Fruit fly (Drosophila melanogaster) whole organism, wandering third instar larva: ENCODE measurements around the gene Dcps.
A peak's percentile ranks its signal among the peaks of the same experiment; 100 is the strongest.

Experiments
- Abd-B ChIP-seq: fragments of >200 bp; optimal IDR thresholded peaks from 2 replicates; lab custom pipeline; 2017; ENCODE audit warnings: missing biosample characterization, missing genetic modification characterization
- CG32264 ChIP-seq: fragments of 200-800 bp; sonication (Bioruptor generic); optimal IDR thresholded peaks from 2 replicates; lab custom pipeline; 2016; ENCODE audit warnings: missing biosample characterization, missing genetic modification characterization
- CG9705 ChIP-seq: fragments of 200-800 bp; sonication (Bioruptor generic); optimal IDR thresholded peaks from 2 replicates; lab custom pipeline; 2018; ENCODE audit warnings: missing biosample characterization, mild to moderate bottlenecking, missing genetic modification characterization
- CrebA ChIP-seq: fragments of 200-800 bp; sonication (Bioruptor generic); optimal IDR thresholded peaks from 2 replicates; lab custom pipeline; 2016; ENCODE audit warnings: missing biosample characterization, mild to moderate bottlenecking, missing genetic modification characterization, borderline replicate concordance
- Dfd ChIP-seq: fragments of >200 bp; optimal IDR thresholded peaks from 2 replicates; lab custom pipeline; 2017; ENCODE audit warnings: missing biosample characterization, missing genetic modification characterization
- Dif ChIP-seq: fragments of 200-275, 200-300 bp; sonication (Bioruptor generic); optimal IDR thresholded peaks from 2 replicates; lab custom pipeline; 2018; ENCODE audit warnings: missing biosample characterization, missing genetic modification characterization; ENCODE audit not compliant: partially characterized antibody
- GATAd ChIP-seq: sonication (Bioruptor generic); optimal IDR thresholded peaks from 2 replicates; lab custom pipeline; 2016; ENCODE audit warnings: missing biosample characterization, missing genetic modification characterization
- HLH106 ChIP-seq: fragments of 200-800 bp; optimal IDR thresholded peaks from 3 replicates; lab custom pipeline; 2019; ENCODE audit warnings: missing biosample characterization, mild to moderate bottlenecking, missing genetic modification characterization, moderate library complexity
- Hnf4 ChIP-seq: fragments of 200-800 bp; sonication (Bioruptor generic); optimal IDR thresholded peaks from 2 replicates; lab custom pipeline; 2016; ENCODE audit warnings: missing biosample characterization, mild to moderate bottlenecking, missing genetic modification characterization
- Hr78 ChIP-seq: fragments of >200 bp; optimal IDR thresholded peaks from 2 replicates; lab custom pipeline; 2017; ENCODE audit warnings: missing biosample characterization, missing genetic modification characterization
- Hr83 ChIP-seq: fragments of 200-300 bp; sonication (Bioruptor generic); optimal IDR thresholded peaks from 2 replicates; lab custom pipeline; 2016; ENCODE audit warnings: missing biosample characterization, mild to moderate bottlenecking, missing genetic modification characterization, moderate library complexity; ENCODE audit not compliant: poor library complexity, severe bottlenecking
- Jra ChIP-seq: sonication (Bioruptor generic); optimal IDR thresholded peaks from 2 replicates; lab custom pipeline; 2016; ENCODE audit warnings: missing biosample characterization, missing genetic modification characterization
- Mio ChIP-seq: sonication (Bioruptor generic); optimal IDR thresholded peaks from 2 replicates; lab custom pipeline; 2016; ENCODE audit warnings: missing biosample characterization, missing genetic modification characterization
- Myc ChIP-seq: fragments of >200 bp; optimal IDR thresholded peaks from 2 replicates; lab custom pipeline; 2017
- N ChIP-seq: fragments of >200 bp; optimal IDR thresholded peaks from 2 replicates; lab custom pipeline; 2018; ENCODE audit warnings: missing biosample characterization, missing external identifiers, missing genetic modification characterization
- OdsH ChIP-seq: fragments of 200-800 bp; sonication (Bioruptor generic); optimal IDR thresholded peaks from 2 replicates; lab custom pipeline; 2016; ENCODE audit warnings: missing biosample characterization, mild to moderate bottlenecking, missing genetic modification characterization
- Rel ChIP-seq, 2 experiments: fragments of 200-800 bp; sonication (Bioruptor generic) in 1 of 2; optimal IDR thresholded peaks; 2 replicates in 1 of 2; 3 replicates in 1 of 2; lab custom pipeline; 2016 to 2019; ENCODE audit warnings: mild to moderate bottlenecking in 2 of 2, missing biosample characterization in 2 of 2, missing genetic modification characterization in 2 of 2, moderate library complexity in 1 of 2
- Sp1 ChIP-seq: fragments of 200-800 bp; sonication (Bioruptor generic); optimal IDR thresholded peaks from 3 replicates; lab custom pipeline; 2019; ENCODE audit warnings: missing biosample characterization, mild to moderate bottlenecking, missing genetic modification characterization, moderate library complexity
- Vsx2 ChIP-seq: fragments of 200-300, 225-300 bp; sonication (Bioruptor generic); optimal IDR thresholded peaks from 2 replicates; lab custom pipeline; 2018; ENCODE audit warnings: missing biosample characterization, missing genetic modification characterization; ENCODE audit not compliant: partially characterized antibody
- br ChIP-seq: fragments of 200-800 bp; sonication (Bioruptor generic); optimal IDR thresholded peaks from 2 replicates; lab custom pipeline; 2016; ENCODE audit warnings: missing biosample characterization, missing genetic modification characterization
- brk ChIP-seq: fragments of 200-800 bp; sonication (Bioruptor generic); optimal IDR thresholded peaks from 2 replicates; lab custom pipeline; 2016; ENCODE audit warnings: missing biosample characterization, mild to moderate bottlenecking, missing genetic modification characterization
- dl ChIP-seq, 2 experiments: fragments of 175-275, 200-275 bp in 1 of 2; fragments of 200-275 bp in 1 of 2; sonication (Bioruptor generic); optimal IDR thresholded peaks; lab custom pipeline; 2018; ENCODE audit warnings: mild to moderate bottlenecking in 2 of 2, missing biosample characterization in 2 of 2, missing genetic modification characterization in 2 of 2, moderate library complexity in 2 of 2; ENCODE audit not compliant: partially characterized antibody in 2 of 2, insufficient read depth in 1 of 2
- dmrt93B ChIP-seq: fragments of 200-800 bp; sonication (Bioruptor generic); optimal IDR thresholded peaks from 2 replicates; lab custom pipeline; 2018; ENCODE audit warnings: missing biosample characterization, mild to moderate bottlenecking, missing genetic modification characterization
- dsf ChIP-seq: sonication (Bioruptor generic); optimal IDR thresholded peaks from 2 replicates; lab custom pipeline; 2016; ENCODE audit warnings: missing biosample characterization, missing genetic modification characterization, borderline replicate concordance
- ey ChIP-seq: fragments of 200-800 bp; sonication (Bioruptor generic); optimal IDR thresholded peaks from 2 replicates; lab custom pipeline; 2016; ENCODE audit warnings: missing biosample characterization, missing genetic modification characterization
- foxo ChIP-seq, 2 experiments: fragments of 200-800 bp; sonication (Bioruptor generic); optimal IDR thresholded peaks; 2 replicates in 1 of 2; 3 replicates in 1 of 2; lab custom pipeline; 2016 to 2017; ENCODE audit warnings: missing biosample characterization in 2 of 2, missing genetic modification characterization in 2 of 2
- fru ChIP-seq: fragments of 200-800 bp; sonication (Bioruptor generic); optimal IDR thresholded peaks from 3 replicates; lab custom pipeline; 2016; ENCODE audit warnings: missing biosample characterization, mild to moderate bottlenecking, missing genetic modification characterization
- h ChIP-seq: fragments of 200-800 bp; sonication (Bioruptor generic); optimal IDR thresholded peaks from 3 replicates; lab custom pipeline; 2016; ENCODE audit warnings: missing biosample characterization, mild to moderate bottlenecking, missing genetic modification characterization
- jim ChIP-seq: fragments of 175-275, 200-325 bp; sonication (Bioruptor generic); optimal IDR thresholded peaks from 2 replicates; lab custom pipeline; 2016; ENCODE audit warnings: missing biosample characterization, mild to moderate bottlenecking, missing genetic modification characterization
- lola ChIP-seq: fragments of >200 bp; optimal IDR thresholded peaks from 2 replicates; lab custom pipeline; 2017; ENCODE audit warnings: missing biosample characterization, missing genetic modification characterization
- pan ChIP-seq: fragments of >200 bp; optimal IDR thresholded peaks from 2 replicates; lab custom pipeline; 2017
- psq ChIP-seq: fragments of 200-800 bp; sonication (Bioruptor generic); optimal IDR thresholded peaks from 3 replicates; lab custom pipeline; 2017; ENCODE audit warnings: missing biosample characterization, mild to moderate bottlenecking, missing genetic modification characterization, moderate library complexity
- rgr ChIP-seq: fragments of 200-800 bp; sonication (Bioruptor generic); optimal IDR thresholded peaks from 3 replicates; lab custom pipeline; 2016; ENCODE audit warnings: missing biosample characterization, mild to moderate bottlenecking, missing genetic modification characterization
- sage ChIP-seq: fragments of 200-800 bp; sonication (Bioruptor generic); optimal IDR thresholded peaks from 2 replicates; lab custom pipeline; 2016; ENCODE audit warnings: missing biosample characterization, mild to moderate bottlenecking, missing genetic modification characterization
- sv ChIP-seq: fragments of 200-800 bp; sonication (Bioruptor generic); optimal IDR thresholded peaks from 3 replicates; lab custom pipeline; 2016; ENCODE audit warnings: missing biosample characterization, missing genetic modification characterization
- tai ChIP-seq: sonication (Bioruptor generic); optimal IDR thresholded peaks from 2 replicates; lab custom pipeline; 2016; ENCODE audit warnings: missing biosample characterization, missing genetic modification characterization
- woc ChIP-seq: sonication (Bioruptor generic); optimal IDR thresholded peaks from 2 replicates; lab custom pipeline; 2016; ENCODE audit warnings: missing biosample characterization, mild to moderate bottlenecking, missing genetic modification characterization

Gene Dcps

DNA sequence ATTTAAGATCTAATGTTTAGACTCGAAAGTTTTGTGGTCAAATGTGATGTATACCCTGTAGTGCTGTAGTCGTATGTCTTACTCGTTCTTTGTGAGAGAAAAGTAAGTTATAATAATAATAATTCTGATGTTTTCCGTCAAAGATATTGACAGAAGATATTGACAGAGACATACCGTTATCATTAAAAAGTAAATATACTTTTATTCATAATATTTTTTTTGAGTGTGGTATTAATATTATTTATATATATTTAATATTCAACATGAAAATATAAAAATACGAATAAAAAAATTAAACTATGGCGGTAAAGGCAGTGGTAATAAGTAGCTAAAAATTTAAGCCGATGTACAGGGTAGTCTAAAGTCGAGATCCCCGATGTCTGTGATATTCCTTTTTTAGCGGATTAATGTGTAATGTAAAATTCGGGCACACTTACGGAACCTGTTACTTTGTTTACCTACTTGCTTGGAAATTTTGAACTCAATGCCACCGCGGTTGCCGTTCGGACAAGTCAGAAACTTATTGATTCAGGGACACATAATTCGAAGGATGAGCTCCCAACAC lies 18.2 kb downstream of the Dcps start, which contains the start of the genes CG2100 and CG1236:
CG2100 (minus strand) TSS at position 51 of the 565 bp plus-strand sequence.
CG1236 (plus strand) TSS at position 444 of the 565 bp plus-strand sequence.
- TF ChIP-seq sv (GFP tag; lab: Kevin White, UChicago) (peak; percentile 58), Rel (GFP tag; optimal IDR thresholded peaks at IDR 0.05; lab: Kevin White, UChicago) (no peak), Rel (tag; optimal IDR thresholded peaks at IDR 0.05; lab: Kevin White, UChicago) (peak; percentile 20), Myc (lab: Kevin White, UChicago) (no peak), CG9705 (GFP tag; lab: Kevin White, UChicago) (peak; percentile 45), Jra (GFP tag; lab: Kevin White, UChicago) (peak; percentile 31), GATAd (GFP tag; lab: Kevin White, UChicago) (no peak), Hr78 (GFP tag; lab: Kevin White, UChicago) (no peak), rgr (peak; percentile 75), OdsH (GFP tag; lab: Kevin White, UChicago) (peak; percentile 75), brk (GFP tag; lab: Kevin White, UChicago) (no peak), lola (GFP tag; lab: Kevin White, UChicago) (no peak), N (GFP tag; lab: Kevin White, UChicago) (no peak), Hr83 (GFP tag; lab: Kevin White, UChicago) (peak; percentile 26), br (peak; percentile 14), foxo (GFP tag; optimal IDR thresholded peaks at IDR 0.05; lab: Kevin White, UChicago) (peak in 1 of 2 experiments; percentile 86), dl (GFP tag; optimal IDR thresholded peaks at IDR 0.05; lab: Kevin White, UChicago; ENCODE audit: insufficient read depth in 1 of 2, partially characterized antibody in 2 of 2) (no peak), woc (GFP tag; lab: Kevin White, UChicago) (peak; percentile 70), Dfd (no peak), dmrt93B (peak; percentile 72), jim (no peak), tai (GFP tag; lab: Kevin White, UChicago) (no peak), h (peak; percentile 79), dsf (GFP tag; lab: Kevin White, UChicago) (no peak), CG32264 (GFP tag; lab: Kevin White, UChicago) (no peak), fru (GFP tag; lab: Kevin White, UChicago) (no peak), Dif (no peak), HLH106 (tag; lab: Kevin White, UChicago) (peak; percentile 85), ey (GFP tag; lab: Kevin White, UChicago) (peak; percentile 33), Vsx2 (GFP tag; lab: Kevin White, UChicago) (no peak), Mio (GFP tag; lab: Kevin White, UChicago) (no peak), Abd-B (GFP tag; lab: Kevin White, UChicago) (no peak), CrebA (no peak), sage (no peak), Hnf4 (GFP tag; lab: Kevin White, UChicago) (no peak), Sp1 (GFP tag; lab: Kevin White, UChicago) (peak; percentile 86), psq (GFP tag; lab: Kevin White, UChicago) (peak; percentile 79)

dm6 chr3R:5733181-5733580 lies 21.4 kb downstream of the Dcps start, which contains the start of gene CG1239:
Gene CG1239, plus strand, starts transcription at chr3R:5733513.
- TF ChIP-seq CG32264 (GFP tag; lab: Kevin White, UChicago) (no peak), Myc (lab: Kevin White, UChicago) (peak; percentile 68)

- no peak for TF ChIP-seq CG9705 (GFP tag; lab: Kevin White, UChicago)
- no peak for TF ChIP-seq sage
- no peak for TF ChIP-seq ey (GFP tag; lab: Kevin White, UChicago)
- TF ChIP-seq GATAd (GFP tag; lab: Kevin White, UChicago) = no peak
- no peak for TF ChIP-seq psq (GFP tag; lab: Kevin White, UChicago)
- no peak for TF ChIP-seq Vsx2 (GFP tag; lab: Kevin White, UChicago)
- no peak for TF ChIP-seq dsf (GFP tag; lab: Kevin White, UChicago)
- no peak for TF ChIP-seq Jra (GFP tag; lab: Kevin White, UChicago)
- no peak for TF ChIP-seq N (GFP tag; lab: Kevin White, UChicago)
- no peak for TF ChIP-seq Abd-B (GFP tag; lab: Kevin White, UChicago)
- no peak for TF ChIP-seq brk (GFP tag; lab: Kevin White, UChicago)
- TF ChIP-seq sv (GFP tag; lab: Kevin White, UChicago) = no peak
- no peak for TF ChIP-seq h
- TF ChIP-seq fru (GFP tag; lab: Kevin White, UChicago) = no peak
- no peak for TF ChIP-seq HLH106 (tag; lab: Kevin White, UChicago)
- no peak for TF ChIP-seq CG32264 (GFP tag; lab: Kevin White, UChicago)
- TF ChIP-seq Hr78 (GFP tag; lab: Kevin White, UChicago) = no peak
- no peak for TF ChIP-seq Hnf4 (GFP tag; lab: Kevin White, UChicago)
- no peak for TF ChIP-seq pan
- TF ChIP-seq Hr83 (GFP tag; lab: Kevin White, UChicago) = no peak
Observed at dm6 chr3R:5727724-5728365, 26.7 kb downstream of the Dcps start.
